Worm (Caenorhabditis elegans) whole organism, L3 larva: ENCODE data around the gene F42A6.2.

Source experiments
- R02D3.7 ChIP-seq: fragments of 150-350 bp; optimal IDR thresholded peaks from 2 replicates; lab custom pipeline; 2014; ENCODE audit warnings: missing biosample characterization, missing genetic modification characterization
- ZK546.5 ChIP-seq: sonication (generic microtip); optimal IDR thresholded peaks from 2 replicates; lab custom pipeline; 2017; ENCODE audit warnings: missing biosample characterization, missing genetic modification characterization
- aly-2 ChIP-seq: fragments of 150-350 bp; optimal IDR thresholded peaks from 2 replicates; lab custom pipeline; 2014; ENCODE audit warnings: missing biosample characterization, missing genetic modification characterization
- ama-1 ChIP-seq: fragments of 150-350 bp; optimal IDR thresholded peaks from 2 replicates; lab custom pipeline; 2018
- ceh-16 ChIP-seq: sonication (generic microtip); optimal IDR thresholded peaks from 2 replicates; lab custom pipeline; 2017; ENCODE audit warnings: missing biosample characterization, missing genetic modification characterization
- ceh-28 ChIP-seq: fragments of 150-350 bp; optimal IDR thresholded peaks from 2 replicates; lab custom pipeline; 2014; ENCODE audit warnings: missing biosample characterization, missing genetic modification reagents, missing genetic modification characterization
- ceh-82 ChIP-seq: fragments of 150-350 bp; optimal IDR thresholded peaks from 2 replicates; lab custom pipeline; 2014; ENCODE audit warnings: missing biosample characterization, missing genetic modification characterization
- ceh-9 ChIP-seq: sonication (generic microtip); optimal IDR thresholded peaks from 2 replicates; lab custom pipeline; 2018; ENCODE audit warnings: missing biosample characterization, missing genetic modification characterization
- egl-27 ChIP-seq: sonication (generic microtip); optimal IDR thresholded peaks from 4 replicates; lab custom pipeline; 2017; ENCODE audit warnings: missing biosample characterization, missing genetic modification reagents, missing genetic modification characterization
- egl-5 ChIP-seq: fragments of 150-350 bp; optimal IDR thresholded peaks from 2 replicates; lab custom pipeline; 2017; ENCODE audit warnings: missing biosample characterization, missing genetic modification reagents, missing genetic modification characterization, inconsistent platforms
- elt-1 ChIP-seq: fragments of 150-350 bp; optimal IDR thresholded peaks from 2 replicates; lab custom pipeline; 2014; ENCODE audit warnings: missing biosample characterization, missing genetic modification characterization
- elt-2 ChIP-seq: sonication (generic microtip); optimal IDR thresholded peaks from 2 replicates; lab custom pipeline; 2016; ENCODE audit warnings: missing genetic modification reagents, mild to moderate bottlenecking, missing genetic modification characterization, missing compliant biosample characterization
- elt-3 ChIP-seq, 3 experiments: fragments of 150-350 bp in 1 of 3; sonication (generic microtip) in 2 of 3; optimal IDR thresholded peaks; 2 replicates in 2 of 3; 4 replicates in 1 of 3; lab custom pipeline; 2014 to 2017; ENCODE audit warnings: missing biosample characterization in 3 of 3, missing genetic modification characterization in 3 of 3
- eor-1 ChIP-seq, 2 experiments: fragments of 150-350 bp; optimal IDR thresholded peaks; 2 replicates each; lab custom pipeline; 2014 to 2018; ENCODE audit warnings: missing biosample characterization in 2 of 2, missing genetic modification characterization in 2 of 2
- fkh-10 ChIP-seq: sonication (generic microtip); optimal IDR thresholded peaks from 2 replicates; lab custom pipeline; 2017; ENCODE audit warnings: missing biosample characterization, missing genetic modification reagents, missing genetic modification characterization
- fkh-2 ChIP-seq: fragments of 150-350 bp; optimal IDR thresholded peaks from 2 replicates; lab custom pipeline; 2014; ENCODE audit warnings: missing biosample characterization, missing genetic modification reagents, missing genetic modification characterization
- fos-1 ChIP-seq: fragments of 150-350 bp; optimal IDR thresholded peaks from 2 replicates; lab custom pipeline; 2014; ENCODE audit warnings: missing biosample characterization, missing genetic modification characterization
- hmg-11 ChIP-seq: sonication (generic microtip); optimal IDR thresholded peaks from 2 replicates; lab custom pipeline; 2016; ENCODE audit warnings: missing genetic modification characterization, missing compliant biosample characterization
- jun-1 ChIP-seq: fragments of 150-350 bp; optimal IDR thresholded peaks from 2 replicates; lab custom pipeline; 2014; ENCODE audit warnings: missing biosample characterization, missing genetic modification reagents, missing genetic modification characterization
- lin-15B ChIP-seq: fragments of 150-350 bp; optimal IDR thresholded peaks from 2 replicates; lab custom pipeline; 2014; ENCODE audit warnings: missing biosample characterization, missing genetic modification characterization
- lin-39 ChIP-seq: fragments of 150-350 bp; optimal IDR thresholded peaks from 2 replicates; lab custom pipeline; 2018; ENCODE audit warnings: missing biosample characterization, missing genetic modification reagents, missing genetic modification characterization
- lsy-12 ChIP-seq: sonication (generic microtip); optimal IDR thresholded peaks from 2 replicates; lab custom pipeline; 2016; ENCODE audit warnings: mild to moderate bottlenecking, missing genetic modification characterization, missing compliant biosample characterization
- mdl-1 ChIP-seq: fragments of 150-350 bp; optimal IDR thresholded peaks from 2 replicates; lab custom pipeline; 2014; ENCODE audit warnings: missing biosample characterization, missing genetic modification characterization
- mml-1 ChIP-seq: fragments of 150-350 bp; sonication (generic microtip); optimal IDR thresholded peaks from 3 replicates; lab custom pipeline; 2014; ENCODE audit warnings: missing biosample characterization, missing genetic modification characterization
- nfya-1 ChIP-seq: sonication (generic microtip); optimal IDR thresholded peaks from 2 replicates; lab custom pipeline; 2017; ENCODE audit warnings: missing genetic modification characterization, mild to moderate bottlenecking, missing compliant biosample characterization, antibody characterized with exemption, moderate library complexity; ENCODE audit not compliant: insufficient read depth
- nhr-11 ChIP-seq: fragments of 150-350 bp; optimal IDR thresholded peaks from 2 replicates; lab custom pipeline; 2014; ENCODE audit warnings: missing biosample characterization, missing genetic modification characterization
- nhr-12 ChIP-seq: fragments of 150-350 bp; optimal IDR thresholded peaks from 2 replicates; lab custom pipeline; 2014; ENCODE audit warnings: missing biosample characterization, missing genetic modification characterization
- nhr-23 ChIP-seq: fragments of 150-350 bp; optimal IDR thresholded peaks from 2 replicates; lab custom pipeline; 2014; ENCODE audit warnings: missing biosample characterization, missing genetic modification reagents, missing genetic modification characterization
- nhr-25 ChIP-seq: sonication (generic microtip); optimal IDR thresholded peaks from 2 replicates; lab custom pipeline; 2017; ENCODE audit warnings: missing biosample characterization, missing genetic modification characterization
- nhr-28 ChIP-seq: fragments of 150-350 bp; optimal IDR thresholded peaks from 2 replicates; lab custom pipeline; 2014; ENCODE audit warnings: missing biosample characterization, missing genetic modification characterization
- nhr-43 ChIP-seq: sonication (generic microtip); optimal IDR thresholded peaks from 2 replicates; lab custom pipeline; 2016; ENCODE audit warnings: mild to moderate bottlenecking, missing genetic modification characterization, missing compliant biosample characterization; ENCODE audit not compliant: poor library complexity, severe bottlenecking
- nhr-67 ChIP-seq: fragments of 150-350 bp; optimal IDR thresholded peaks from 2 replicates; lab custom pipeline; 2014; ENCODE audit warnings: missing biosample characterization, missing genetic modification characterization
- nhr-76 ChIP-seq: fragments of 150-350 bp; sonication (generic microtip); optimal IDR thresholded peaks from 5 replicates; lab custom pipeline; 2014; ENCODE audit warnings: missing biosample characterization, missing genetic modification characterization
- nhr-77 ChIP-seq: fragments of 150-350 bp; optimal IDR thresholded peaks from 2 replicates; lab custom pipeline; 2014; ENCODE audit warnings: missing biosample characterization, missing genetic modification characterization
- pha-4 ChIP-seq: fragments of 150-350 bp; optimal IDR thresholded peaks from 2 replicates; lab custom pipeline; 2014; ENCODE audit warnings: missing biosample characterization, missing genetic modification reagents, missing genetic modification characterization
- pqm-1 ChIP-seq: fragments of 150-350 bp; optimal IDR thresholded peaks from 2 replicates; lab custom pipeline; 2017; ENCODE audit warnings: missing biosample characterization, missing genetic modification characterization, inconsistent platforms
- sea-2 ChIP-seq: fragments of 150-350 bp; sonication (generic microtip); optimal IDR thresholded peaks from 4 replicates; lab custom pipeline; 2014; ENCODE audit warnings: missing biosample characterization, missing genetic modification reagents, missing genetic modification characterization
- skn-1 ChIP-seq: fragments of 150-350 bp; optimal IDR thresholded peaks from 2 replicates; lab custom pipeline; 2014; ENCODE audit warnings: missing biosample characterization, missing genetic modification characterization
- snpc-4 ChIP-seq: fragments of 150-350 bp; optimal IDR thresholded peaks from 2 replicates; lab custom pipeline; 2014; ENCODE audit warnings: missing biosample characterization, missing genetic modification characterization
- tbx-2 ChIP-seq: sonication (generic microtip); optimal IDR thresholded peaks from 2 replicates; lab custom pipeline; 2016; ENCODE audit warnings: mild to moderate bottlenecking, missing genetic modification characterization, missing compliant biosample characterization
- unc-62 ChIP-seq: fragments of 150-350 bp; sonication (generic microtip); optimal IDR thresholded peaks from 4 replicates; lab custom pipeline; 2014; ENCODE audit warnings: missing biosample characterization, missing genetic modification reagents, missing genetic modification characterization
- ztf-4 ChIP-seq: fragments of 150-350 bp; optimal IDR thresholded peaks from 2 replicates; lab custom pipeline; 2014; ENCODE audit warnings: missing biosample characterization, missing genetic modification characterization

The F42A6.2 gene

ce11 chrIV:3384047-3384446 is 42.8 kb downstream of the F42A6.2 start, which contains the start of gene B0546.4:
TSS of gene B0546.4 (minus strand) at chrIV:3384147.
- TF ChIP-seq tbx-2 (no peak), R02D3.7 (tag; lab: Kevin White, UChicago) (no peak), fkh-2 (tag; lab: Kevin White, UChicago) (no peak), pqm-1 (tag; lab: Kevin White, UChicago) (no peak), hmg-11 (tag; lab: Kevin White, UChicago) (no peak), nfya-1 (no peak), nhr-11 (tag; lab: Kevin White, UChicago) (no peak), nhr-23 (tag; lab: Kevin White, UChicago) (no peak), elt-3 (tag; optimal IDR thresholded peaks at IDR 0.05; lab: Kevin White, UChicago) (no peak), ama-1 (no peak), fkh-10 (GFP tag; lab: Kevin White, UChicago) (no peak), pha-4 (no peak), lin-15B (tag; lab: Kevin White, UChicago) (no peak), nhr-28 (tag; lab: Kevin White, UChicago) (no peak), aly-2 (tag; lab: Kevin White, UChicago) (no peak), ztf-4 (no peak), ceh-82 (tag; lab: Kevin White, UChicago) (no peak), skn-1 (tag; lab: Kevin White, UChicago) (no peak), nhr-25 (tag; lab: Kevin White, UChicago) (no peak)
- TF ChIP-seq, all 47 proteins: peak for 0

ce11 chrIV:3384593-3384992 is 43.3 kb downstream of the F42A6.2 start:
- peak; percentile 71 for TF ChIP-seq mdl-1 (tag; lab: Kevin White, UChicago)
- TF ChIP-seq skn-1 (tag; lab: Kevin White, UChicago): peak; percentile 60
- no peak for TF ChIP-seq unc-62 (GFP tag; lab: Kevin White, UChicago)
- peak; percentile 73 for TF ChIP-seq elt-2 (tag; lab: Kevin White, UChicago)
- peak; percentile 8 for TF ChIP-seq egl-27
- peak; percentile 81 for TF ChIP-seq nhr-23 (tag; lab: Kevin White, UChicago)
- TF ChIP-seq aly-2 (tag; lab: Kevin White, UChicago): no peak
- no peak for TF ChIP-seq ZK546.5 (tag; lab: Kevin White, UChicago)
- peak; percentile 95 for TF ChIP-seq hmg-11 (tag; lab: Kevin White, UChicago)
- TF ChIP-seq ama-1: no peak
- no peak for TF ChIP-seq fos-1 (tag; lab: Kevin White, UChicago)
- no peak for TF ChIP-seq mml-1 (tag; lab: Kevin White, UChicago)
- TF ChIP-seq fkh-10 (GFP tag; lab: Kevin White, UChicago): peak; percentile 64
- no peak for TF ChIP-seq nhr-76 (tag; lab: Kevin White, UChicago)
- TF ChIP-seq lin-15B (tag; lab: Kevin White, UChicago): peak; percentile 85
- peak; percentile 90 for TF ChIP-seq pha-4
- TF ChIP-seq ceh-28: peak; percentile 89
- TF ChIP-seq elt-3 (tag; optimal IDR thresholded peaks at IDR 0.05; lab: Kevin White, UChicago): no peak
- peak; percentile 16 for TF ChIP-seq snpc-4 (tag; lab: Kevin White, UChicago)
- peak; percentile 82 for TF ChIP-seq nhr-43 (tag; lab: Kevin White, UChicago)
- peak in 1 of 2 experiments; percentile 19 for TF ChIP-seq eor-1 (tag; optimal IDR thresholded peaks at IDR 0.05; lab: Kevin White, UChicago)
- TF ChIP-seq lin-39: peak; percentile 38
- TF ChIP-seq egl-5 (tag; lab: Kevin White, UChicago): peak; percentile 9
- TF ChIP-seq nhr-67 (tag; lab: Kevin White, UChicago): no peak
- TF ChIP-seq ceh-9: no peak
- TF ChIP-seq sea-2 (GFP tag; lab: Kevin White, UChicago): no peak
- TF ChIP-seq pqm-1 (tag; lab: Kevin White, UChicago): peak; percentile 54
- TF ChIP-seq nfya-1: peak; percentile 98
- TF ChIP-seq nhr-12 (tag; lab: Kevin White, UChicago): no peak
- TF ChIP-seq elt-1 (tag; lab: Kevin White, UChicago): peak; percentile 51
- peak; percentile 87 for TF ChIP-seq nhr-25 (tag; lab: Kevin White, UChicago)
- TF ChIP-seq ceh-82 (tag; lab: Kevin White, UChicago): peak; percentile 37
- TF ChIP-seq jun-1 (tag; lab: Kevin White, UChicago): peak; percentile 78
- TF ChIP-seq nhr-77: no peak
- no peak for TF ChIP-seq ceh-16
- no peak for TF ChIP-seq fkh-2 (tag; lab: Kevin White, UChicago)
- TF ChIP-seq R02D3.7 (tag; lab: Kevin White, UChicago): peak; percentile 63
- TF ChIP-seq tbx-2: peak; percentile 72
- TF ChIP-seq lsy-12 (tag; lab: Kevin White, UChicago): peak; percentile 89
